Fruit fly (Drosophila melanogaster): ENCODE measurements around the gene Gbp3.

- no peak for TF ChIP-seq CG14711 (tag; optimal IDR thresholded peaks at IDR 0.05)
- TF ChIP-seq toe (GFP tag; optimal IDR thresholded peaks at IDR 0.05), result no peak
- no peak for TF ChIP-seq cnc (optimal IDR thresholded peaks at IDR 0.05)
These were observed 49.8 kb downstream of the Gbp3 start, which contains the start of gene lmd for dm6 chr3R:23026652-23027427.
